Worm (Caenorhabditis elegans) whole organism, midembryonic: ENCODE results near the gene C24B9.3.

Source experiments
- cog-1 ChIP-seq: sonication (generic microtip); optimal IDR thresholded peaks from 2 replicates; lab custom pipeline; 2016; ENCODE audit warnings: missing genetic modification characterization, missing compliant biosample characterization
- flt-1 ChIP-seq: fragments of 200-800 bp; sonication (Bioruptor generic); IDR thresholded peaks from 2 replicates; pipeline ENCODE4 v1.3.6; 2022; ENCODE audit warnings: missing genetic modification characterization, missing compliant biosample characterization
- klf-2 ChIP-seq: fragments of 200-800 bp; sonication (Bioruptor generic); conservative IDR thresholded peaks from 2 replicates; pipeline ENCODE4 v1.3.6; 2022; ENCODE audit warnings: missing genetic modification reagents, missing genetic modification characterization, missing compliant biosample characterization
- med-1 ChIP-seq: sonication (generic microtip); optimal IDR thresholded peaks from 2 replicates; lab custom pipeline; 2017; ENCODE audit warnings: missing genetic modification characterization, mild to moderate bottlenecking, missing compliant biosample characterization, antibody characterized with exemption, missing genetic modification reagents; ENCODE audit not compliant: insufficient read depth
- ref-1 ChIP-seq: fragments of 200-800 bp; sonication (Bioruptor generic); conservative IDR thresholded peaks from 2 replicates; pipeline ENCODE4 v1.3.6; 2022; ENCODE audit warnings: missing genetic modification reagents, missing genetic modification characterization, missing compliant biosample characterization
- tab-1 ChIP-seq: fragments of 200-800 bp; sonication (Bioruptor generic); IDR thresholded peaks from 2 replicates; pipeline ENCODE4 v1.3.6; 2022; ENCODE audit warnings: missing genetic modification characterization, missing compliant biosample characterization
- ztf-29 ChIP-seq: fragments of 200-800 bp; sonication (Bioruptor generic); IDR thresholded peaks from 2 replicates; pipeline ENCODE4 v1.3.6; 2022; ENCODE audit warnings: missing genetic modification reagents, missing genetic modification characterization, missing compliant biosample characterization

DNA sequence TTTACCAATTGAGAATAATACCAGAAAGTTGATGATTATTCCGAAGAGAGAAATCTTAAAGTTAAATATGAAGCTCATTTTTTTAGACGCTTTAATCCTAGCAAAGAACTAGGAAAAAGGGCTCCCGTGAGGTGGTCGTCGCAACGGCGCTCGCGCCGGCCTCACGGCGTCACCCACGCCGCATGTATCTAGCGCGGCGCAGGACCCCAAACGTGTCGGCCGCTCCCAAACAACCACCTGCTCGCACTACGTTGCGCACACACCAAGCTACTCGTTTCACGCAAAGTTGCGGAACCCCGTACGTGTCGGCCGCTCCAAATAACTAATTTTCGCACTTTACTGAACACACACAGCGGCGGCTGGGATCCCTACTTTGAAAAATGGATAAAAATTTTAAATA is 35.0 kb upstream of the C24B9.3 start:
- TF ChIP-seq cog-1 (no peak), klf-2 (GFP tag; lab: Robert Waterston, UW) (no peak), med-1 (no peak), ztf-29 (GFP tag; lab: Robert Waterston, UW) (no peak), tab-1 (GFP tag; lab: Robert Waterston, UW) (no peak), flt-1 (GFP tag; lab: Robert Waterston, UW) (no peak), ref-1 (no peak)
